Worm (Caenorhabditis elegans) whole organism, late embryonic: ENCODE results near the gene C50F7.3.
A peak's percentile ranks its signal among the peaks of the same experiment; 100 is the strongest.

Experiments
- C38D4.7 ChIP-seq: fragments of 200-800 bp; sonication (Bioruptor generic); optimal IDR thresholded peaks from 2 replicates; lab custom pipeline; 2018; ENCODE audit warnings: mild to moderate bottlenecking, missing genetic modification characterization, moderate library complexity, missing compliant biosample characterization
- F13H6.1 ChIP-seq: sonication (generic microtip); optimal IDR thresholded peaks from 2 replicates; lab custom pipeline; 2016; ENCODE audit warnings: missing genetic modification characterization, missing compliant biosample characterization
- K09A11.1 ChIP-seq: sonication (generic microtip); optimal IDR thresholded peaks from 2 replicates; lab custom pipeline; 2017; ENCODE audit warnings: antibody characterized with exemption, mild to moderate bottlenecking, missing genetic modification characterization, missing compliant biosample characterization; ENCODE audit not compliant: insufficient read depth
- T23F11.4 ChIP-seq: fragments of 200-800 bp; sonication (Bioruptor generic); optimal IDR thresholded peaks from 2 replicates; lab custom pipeline; 2018; ENCODE audit warnings: mild to moderate bottlenecking, missing genetic modification characterization, missing compliant biosample characterization
- Y22D7AL.16 ChIP-seq: sonication (generic microtip); optimal IDR thresholded peaks from 2 replicates; lab custom pipeline; 2016; ENCODE audit warnings: missing genetic modification characterization, missing compliant biosample characterization
- ahr-1 ChIP-seq: sonication (generic microtip); optimal IDR thresholded peaks from 2 replicates; lab custom pipeline; 2016; ENCODE audit warnings: missing genetic modification characterization, missing compliant biosample characterization
- ama-1 ChIP-seq: fragments of 150-350 bp; optimal IDR thresholded peaks from 2 replicates; lab custom pipeline; 2014
- ceh-2 ChIP-seq: sonication (generic microtip); optimal IDR thresholded peaks from 2 replicates; lab custom pipeline; 2016; ENCODE audit warnings: missing genotype, missing genetic modification characterization, missing compliant biosample characterization
- ceh-30 ChIP-seq: fragments of 150-350 bp; optimal IDR thresholded peaks from 2 replicates; lab custom pipeline; 2014; ENCODE audit warnings: missing biosample characterization, missing genetic modification characterization
- ceh-31 ChIP-seq: sonication (generic microtip); optimal IDR thresholded peaks from 2 replicates; lab custom pipeline; 2016; ENCODE audit warnings: missing genetic modification characterization, missing compliant biosample characterization
- ceh-45 ChIP-seq: fragments of 200-800 bp; sonication (Bioruptor generic); IDR thresholded peaks from 2 replicates; pipeline ENCODE4 v1.3.6; 2022; ENCODE audit warnings: missing genetic modification reagents, missing genetic modification characterization, missing compliant biosample characterization
- ceh-48 ChIP-seq: sonication (generic microtip); optimal IDR thresholded peaks from 2 replicates; lab custom pipeline; 2016; ENCODE audit warnings: missing genetic modification characterization, inconsistent platforms, missing compliant biosample characterization
- ceh-9 ChIP-seq: sonication (generic microtip); optimal IDR thresholded peaks from 2 replicates; lab custom pipeline; 2016; ENCODE audit warnings: mild to moderate bottlenecking, missing genetic modification characterization, inconsistent platforms, missing compliant biosample characterization
- dve-1 ChIP-seq: sonication (generic microtip); optimal IDR thresholded peaks from 2 replicates; lab custom pipeline; 2017; ENCODE audit warnings: antibody characterized with exemption, mild to moderate bottlenecking, missing genetic modification characterization, missing compliant biosample characterization
- elt-4 ChIP-seq: sonication (generic microtip); optimal IDR thresholded peaks from 2 replicates; lab custom pipeline; 2016; ENCODE audit warnings: missing genetic modification characterization, missing compliant biosample characterization
- ets-4 ChIP-seq: sonication (generic microtip); optimal IDR thresholded peaks from 2 replicates; lab custom pipeline; 2016; ENCODE audit warnings: missing genetic modification characterization, missing compliant biosample characterization
- eyg-1 ChIP-seq: sonication (generic microtip); optimal IDR thresholded peaks from 2 replicates; lab custom pipeline; 2016; ENCODE audit warnings: missing genotype, missing genetic modification characterization, missing compliant biosample characterization
- fkh-6 ChIP-seq: sonication (generic microtip); optimal IDR thresholded peaks from 2 replicates; lab custom pipeline; 2016; ENCODE audit warnings: missing genetic modification characterization, missing compliant biosample characterization
- gmeb-2 ChIP-seq: sonication (generic microtip); optimal IDR thresholded peaks from 2 replicates; lab custom pipeline; 2016; ENCODE audit warnings: missing genetic modification characterization, inconsistent platforms, missing compliant biosample characterization
- hlh-13 ChIP-seq: fragments of 200-800 bp; sonication (Bioruptor generic); optimal IDR thresholded peaks from 2 replicates; lab custom pipeline; 2018; ENCODE audit warnings: mild to moderate bottlenecking, missing genetic modification characterization, missing compliant biosample characterization
- hlh-6 ChIP-seq: sonication (generic microtip); optimal IDR thresholded peaks from 2 replicates; lab custom pipeline; 2016; ENCODE audit warnings: missing genotype, missing genetic modification characterization, missing compliant biosample characterization
- hlh-8 ChIP-seq: sonication (generic microtip); optimal IDR thresholded peaks from 2 replicates; lab custom pipeline; 2016; ENCODE audit warnings: missing genotype, missing genetic modification characterization, missing compliant biosample characterization
- lin-11 ChIP-seq: fragments of 200-800 bp; sonication (Bioruptor generic); optimal IDR thresholded peaks from 2 replicates; lab custom pipeline; 2018; ENCODE audit warnings: mild to moderate bottlenecking, missing genetic modification characterization, missing compliant biosample characterization
- mec-3 ChIP-seq: sonication (generic microtip); optimal IDR thresholded peaks from 2 replicates; lab custom pipeline; 2016; ENCODE audit warnings: borderline replicate concordance, missing genetic modification characterization, missing compliant biosample characterization
- nfya-1 ChIP-seq: sonication (generic microtip); optimal IDR thresholded peaks from 2 replicates; lab custom pipeline; 2017; ENCODE audit warnings: missing genetic modification characterization, mild to moderate bottlenecking, missing compliant biosample characterization, antibody characterized with exemption, moderate library complexity
- npax-4 ChIP-seq: sonication (generic microtip); optimal IDR thresholded peaks from 2 replicates; lab custom pipeline; 2016; ENCODE audit warnings: missing genetic modification characterization, missing compliant biosample characterization
- odd-2 ChIP-seq: sonication (generic microtip); optimal IDR thresholded peaks from 2 replicates; lab custom pipeline; 2017; ENCODE audit warnings: antibody characterized with exemption, mild to moderate bottlenecking, missing genetic modification characterization, missing compliant biosample characterization
- pag-3 ChIP-seq: sonication (generic microtip); optimal IDR thresholded peaks from 2 replicates; lab custom pipeline; 2016; ENCODE audit warnings: missing compliant biosample characterization, missing genetic modification characterization, borderline replicate concordance
- pat-9 ChIP-seq: fragments of 200-800 bp; sonication (Bioruptor generic); optimal IDR thresholded peaks from 2 replicates; lab custom pipeline; 2018; ENCODE audit warnings: mild to moderate bottlenecking, missing genetic modification characterization, moderate library complexity, missing compliant biosample characterization
- pqm-1 ChIP-seq: sonication (generic microtip); optimal IDR thresholded peaks from 2 replicates; lab custom pipeline; 2016; ENCODE audit warnings: missing genetic modification characterization, missing compliant biosample characterization
- ref-2 ChIP-seq: sonication (generic microtip); optimal IDR thresholded peaks from 2 replicates; lab custom pipeline; 2016; ENCODE audit warnings: missing genetic modification characterization, missing compliant biosample characterization
- rnt-1 ChIP-seq: sonication (generic microtip); optimal IDR thresholded peaks from 2 replicates; lab custom pipeline; 2016; ENCODE audit warnings: missing genetic modification characterization, missing compliant biosample characterization
- sdc-2 ChIP-seq: sonication (generic microtip); optimal IDR thresholded peaks from 2 replicates; lab custom pipeline; 2016; ENCODE audit warnings: missing genotype, missing genetic modification characterization, missing compliant biosample characterization
- tbx-2 ChIP-seq: sonication (generic microtip); optimal IDR thresholded peaks from 2 replicates; lab custom pipeline; 2016; ENCODE audit warnings: missing genetic modification characterization, missing compliant biosample characterization
- tbx-7 ChIP-seq: sonication (generic microtip); optimal IDR thresholded peaks from 2 replicates; lab custom pipeline; 2016; ENCODE audit warnings: missing genotype, missing genetic modification characterization, missing compliant biosample characterization
- ttx-3 ChIP-seq: sonication (generic microtip); optimal IDR thresholded peaks from 2 replicates; lab custom pipeline; 2016; ENCODE audit warnings: missing genetic modification reagents, missing genetic modification characterization, missing compliant biosample characterization
- zip-5 ChIP-seq: sonication (generic microtip); optimal IDR thresholded peaks from 2 replicates; lab custom pipeline; 2016; ENCODE audit warnings: missing genetic modification characterization, missing compliant biosample characterization

C50F7.3 gene

DNA sequence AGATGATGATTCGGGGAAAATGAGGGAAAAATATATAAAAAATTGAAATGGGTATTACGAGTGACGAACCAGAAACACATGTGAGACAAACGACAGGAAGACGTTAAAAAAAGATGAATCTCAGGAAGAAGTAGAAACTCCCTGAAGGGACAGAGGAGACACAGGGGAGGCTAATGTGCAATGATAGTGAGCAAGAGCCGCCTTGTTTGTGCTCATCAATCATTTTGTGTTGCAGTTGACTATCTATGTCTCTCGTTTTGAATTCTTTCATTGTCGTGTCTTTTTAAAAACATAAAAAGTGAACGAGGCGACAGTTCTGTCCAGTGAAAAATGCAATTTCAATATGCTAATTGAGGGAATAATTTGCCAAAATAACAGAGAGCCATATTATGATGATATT lies 7.2 kb upstream of the C50F7.3 start:
- TF ChIP-seq ceh-45 (GFP tag; lab: Robert Waterston, UW) (no peak), tbx-7 (tag; lab: Kevin White, UChicago) (no peak), ceh-48 (tag; lab: Kevin White, UChicago) (no peak), Y22D7AL.16 (tag; lab: Kevin White, UChicago) (no peak), eyg-1 (tag; lab: Kevin White, UChicago) (no peak), dve-1 (tag; lab: Kevin White, UChicago) (no peak), ets-4 (tag; lab: Kevin White, UChicago) (no peak), lin-11 (tag; lab: Kevin White, UChicago) (no peak), pag-3 (no peak), ceh-31 (no peak), T23F11.4 (GFP tag; lab: Kevin White, UChicago) (no peak), rnt-1 (tag; lab: Kevin White, UChicago) (no peak), pat-9 (tag; lab: Kevin White, UChicago) (no peak), ref-2 (tag; lab: Kevin White, UChicago) (no peak), F13H6.1 (tag; lab: Kevin White, UChicago) (no peak), nfya-1 (tag; lab: Kevin White, UChicago) (no peak)

DNA sequence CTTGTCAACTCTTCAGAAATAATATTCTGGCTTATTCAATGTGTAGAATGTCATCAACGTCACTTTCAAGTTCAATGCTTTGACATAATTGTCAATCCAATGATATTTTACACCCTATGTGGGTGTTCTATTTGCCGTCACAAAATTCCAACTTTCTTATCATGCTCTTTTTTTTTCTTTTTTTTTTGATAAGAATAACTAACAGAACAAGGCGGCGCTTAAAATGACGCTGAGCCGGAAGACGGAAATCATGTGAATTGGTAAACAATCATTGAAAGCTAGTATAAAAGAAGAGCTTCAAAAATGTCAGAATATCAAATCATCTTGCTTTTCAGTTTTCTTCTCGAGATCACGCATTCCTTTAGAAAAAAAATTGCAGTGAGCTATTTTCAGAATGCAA lies 5.8 kb upstream of the C50F7.3 start, which contains the start of gene C50F7.5:
C50F7.5 (plus strand) TSS at position 395 of the 400 bp plus-strand sequence.
- no peak for TF ChIP-seq K09A11.1 (tag; lab: Kevin White, UChicago)
- TF ChIP-seq hlh-8 (tag; lab: Kevin White, UChicago) = no peak
- TF ChIP-seq ceh-9 (tag; lab: Kevin White, UChicago) = no peak
- no peak for TF ChIP-seq C38D4.7 (GFP tag; lab: Kevin White, UChicago)
- TF ChIP-seq ref-2 (tag; lab: Kevin White, UChicago) = no peak
- no peak for TF ChIP-seq ttx-3
- TF ChIP-seq ahr-1 (tag; lab: Kevin White, UChicago) = no peak
- TF ChIP-seq odd-2 (tag; lab: Kevin White, UChicago) = no peak
- TF ChIP-seq ceh-48 (tag; lab: Kevin White, UChicago) = no peak
- no peak for TF ChIP-seq Y22D7AL.16 (tag; lab: Kevin White, UChicago)
- TF ChIP-seq ceh-2 (tag; lab: Kevin White, UChicago) = no peak
- no peak for TF ChIP-seq npax-4 (tag; lab: Kevin White, UChicago)
- TF ChIP-seq, all 69 proteins: peak for 0

DNA sequence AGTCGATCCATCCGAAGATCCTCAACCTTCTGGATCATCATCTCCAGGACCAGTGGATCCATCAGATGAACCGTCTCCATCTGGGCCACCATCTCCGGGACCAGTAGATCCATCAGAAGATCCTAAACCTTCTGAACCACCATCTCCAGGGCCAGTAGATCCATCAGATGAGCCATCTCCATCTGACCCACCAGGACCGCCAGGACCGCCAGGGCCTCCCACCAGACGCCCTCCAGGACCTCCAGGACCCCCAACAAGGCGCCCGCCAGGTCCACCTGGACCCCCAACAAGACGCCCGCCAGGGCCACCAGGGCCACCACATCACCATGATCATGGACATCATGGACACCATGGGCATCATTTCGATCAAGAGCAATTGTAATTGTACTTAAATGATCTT lies 4.9 kb upstream of the C50F7.3 start:
- TF ChIP-seq ceh-31 (no peak), sdc-2 (tag; lab: Kevin White, UChicago) (no peak), pqm-1 (no peak), tbx-7 (tag; lab: Kevin White, UChicago) (no peak), ceh-30 (tag; lab: Kevin White, UChicago) (no peak), gmeb-2 (no peak), hlh-6 (tag; lab: Kevin White, UChicago) (peak; percentile 21)

DNA sequence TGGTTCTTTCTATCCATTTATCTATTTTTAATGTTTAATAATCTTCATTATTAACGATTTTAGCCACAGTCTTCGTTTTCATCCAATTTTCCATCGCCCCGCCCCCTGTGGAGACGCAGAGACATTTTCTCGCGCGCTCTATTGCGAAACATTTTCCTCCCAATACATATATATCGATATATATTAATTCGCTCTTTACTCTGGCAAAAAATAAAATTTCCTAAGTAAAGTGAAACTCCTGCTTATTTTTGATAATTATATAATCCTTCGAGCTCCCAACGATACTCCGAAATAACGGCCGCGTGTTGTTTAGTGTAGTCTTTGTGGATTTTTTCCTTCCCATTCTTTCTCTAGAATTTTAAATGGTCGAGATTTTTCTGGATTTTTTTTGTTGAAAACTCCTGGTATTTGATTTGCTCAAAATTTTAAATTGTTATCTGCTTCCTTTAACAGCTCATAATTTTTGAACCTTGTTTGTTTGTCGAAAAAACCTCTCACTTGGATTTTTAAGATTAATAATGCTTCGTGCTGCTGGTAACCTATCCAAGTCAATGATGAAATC lies 3.6 kb upstream of the C50F7.3 start, which contains the start of gene sucg-1:
sucg-1 (plus strand) TSS at position 512 of the 562 bp plus-strand sequence.
- no peak for TF ChIP-seq ahr-1 (tag; lab: Kevin White, UChicago)
- TF ChIP-seq ama-1 (lab: Kevin White, UChicago) = no peak
- TF ChIP-seq elt-4 = no peak
- no peak for TF ChIP-seq mec-3 (tag; lab: Kevin White, UChicago)
- TF ChIP-seq zip-5 (tag; lab: Kevin White, UChicago) = no peak
- no peak for TF ChIP-seq tbx-2 (tag; lab: Kevin White, UChicago)
- no peak for TF ChIP-seq hlh-13 (GFP tag; lab: Kevin White, UChicago)
- TF ChIP-seq fkh-6 = no peak
- TF ChIP-seq ets-4 (tag; lab: Kevin White, UChicago) = no peak
- TF ChIP-seq, all 69 proteins: peak for 0
